Worm (Caenorhabditis elegans) whole organism, young adult: ENCODE data around the gene srab-24.

Experiments used
- B0261.1 ChIP-seq: sonication (generic microtip); optimal IDR thresholded peaks from 2 replicates; lab custom pipeline; 2016; ENCODE audit warnings: mild to moderate bottlenecking, missing genetic modification characterization, moderate library complexity, missing compliant biosample characterization
- D2030.7 ChIP-seq: fragments of 200-800 bp; sonication (Bioruptor generic); IDR thresholded peaks from 2 replicates; pipeline ENCODE4 v1.3.6; 2022; ENCODE audit warnings: missing genetic modification reagents, missing genetic modification characterization, missing compliant biosample characterization
- F10E7.11 ChIP-seq: sonication (generic microtip); optimal IDR thresholded peaks from 2 replicates; lab custom pipeline; 2017; ENCODE audit warnings: mild to moderate bottlenecking, missing genetic modification characterization, moderate library complexity, missing compliant biosample characterization
- F52B5.7 ChIP-seq: sonication (generic microtip); optimal IDR thresholded peaks from 2 replicates; lab custom pipeline; 2016; ENCODE audit warnings: mild to moderate bottlenecking, missing genetic modification characterization, missing compliant biosample characterization
- T07F8.4 ChIP-seq: sonication (generic microtip); optimal IDR thresholded peaks from 2 replicates; lab custom pipeline; 2016; ENCODE audit warnings: mild to moderate bottlenecking, missing genetic modification characterization, moderate library complexity, missing compliant biosample characterization
- Y53F4B.3 ChIP-seq: fragments of 200-800 bp; sonication (Bioruptor generic); IDR thresholded peaks from 2 replicates; pipeline ENCODE4 v1.3.6; 2022; ENCODE audit warnings: missing genetic modification reagents, missing genetic modification characterization, missing compliant biosample characterization
- Y56A3A.18 ChIP-seq: fragments of 200-800 bp; sonication (Bioruptor generic); IDR thresholded peaks from 2 replicates; pipeline ENCODE4 v1.3.6; 2022; ENCODE audit warnings: missing genetic modification reagents, missing genetic modification characterization, missing compliant biosample characterization
- akir-1 ChIP-seq: fragments of 200-800 bp; sonication (Bioruptor generic); optimal IDR thresholded peaks from 2 replicates; lab custom pipeline; 2018; ENCODE audit warnings: mild to moderate bottlenecking, missing genetic modification characterization, moderate library complexity, missing compliant biosample characterization
- atf-7 ChIP-seq: sonication (generic microtip); optimal IDR thresholded peaks from 2 replicates; lab custom pipeline; 2017; ENCODE audit warnings: mild to moderate bottlenecking, missing genetic modification characterization, missing compliant biosample characterization
- attf-6 ChIP-seq: fragments of 200-800 bp; sonication (Bioruptor generic); IDR thresholded peaks from 2 replicates; pipeline ENCODE4 v1.3.6; 2022; ENCODE audit warnings: missing genetic modification reagents, missing genetic modification characterization, missing compliant biosample characterization
- ccch-3 ChIP-seq: fragments of 200-800 bp; sonication (Bioruptor generic); optimal IDR thresholded peaks from 2 replicates; lab custom pipeline; 2018; ENCODE audit warnings: mild to moderate bottlenecking, missing genetic modification characterization, missing compliant biosample characterization
- ceh-27 ChIP-seq: fragments of 200-800 bp; sonication (Bioruptor generic); optimal IDR thresholded peaks from 2 replicates; lab custom pipeline; 2018; ENCODE audit warnings: mild to moderate bottlenecking, missing genetic modification characterization, moderate library complexity, missing compliant biosample characterization
- ceh-79 ChIP-seq: sonication (generic microtip); optimal IDR thresholded peaks from 2 replicates; lab custom pipeline; 2017; ENCODE audit warnings: mild to moderate bottlenecking, missing genetic modification characterization, missing compliant biosample characterization
- dpl-1 ChIP-seq: fragments of 150-350 bp; optimal IDR thresholded peaks from 2 replicates; lab custom pipeline; 2014; ENCODE audit warnings: missing biosample characterization, missing genetic modification reagents, missing genetic modification characterization
- efl-1 ChIP-seq: fragments of 150-350 bp; optimal IDR thresholded peaks from 2 replicates; lab custom pipeline; 2014; ENCODE audit warnings: missing biosample characterization, missing genetic modification reagents, missing genetic modification characterization
- egl-44 ChIP-seq: fragments of 200-800 bp; sonication (Bioruptor generic); IDR thresholded peaks from 2 replicates; pipeline ENCODE4 v1.3.6; 2022; ENCODE audit warnings: missing genetic modification reagents, missing genetic modification characterization, missing compliant biosample characterization
- egrh-3 ChIP-seq: fragments of 200-800 bp; sonication (Bioruptor generic); IDR thresholded peaks from 2 replicates; pipeline ENCODE4 v1.3.6; 2022; ENCODE audit warnings: missing genetic modification reagents, missing genetic modification characterization, missing compliant biosample characterization
- ekl-4 ChIP-seq: fragments of 200-800 bp; sonication (Bioruptor generic); IDR thresholded peaks from 2 replicates; pipeline ENCODE4 v1.3.6; 2022; ENCODE audit warnings: missing genetic modification reagents, missing genetic modification characterization, missing compliant biosample characterization
- hlh-12 ChIP-seq: sonication (generic microtip); optimal IDR thresholded peaks from 2 replicates; lab custom pipeline; 2016; ENCODE audit warnings: missing genetic modification characterization, missing compliant biosample characterization
- hlh-26 ChIP-seq: fragments of 200-800 bp; sonication (Bioruptor generic); conservative IDR thresholded peaks from 2 replicates; pipeline ENCODE4 v1.3.6; 2022; ENCODE audit warnings: missing genetic modification reagents, missing genetic modification characterization, missing compliant biosample characterization
- hrde-1 ChIP-seq: sonication (generic microtip); optimal IDR thresholded peaks from 2 replicates; lab custom pipeline; 2016; ENCODE audit warnings: missing genetic modification characterization, mild to moderate bottlenecking, missing compliant biosample characterization, moderate library complexity, missing genotype, missing genetic modification reagents, borderline replicate concordance
- lag-1 ChIP-seq: fragments of 200-800 bp; sonication (Bioruptor generic); IDR thresholded peaks from 2 replicates; pipeline ENCODE4 v1.3.6; 2022; ENCODE audit warnings: missing genetic modification reagents, missing genetic modification characterization, missing compliant biosample characterization
- lin-26 ChIP-seq: fragments of 200-800 bp; sonication (Bioruptor generic); IDR thresholded peaks from 2 replicates; pipeline ENCODE4 v1.3.6; 2022; ENCODE audit warnings: missing genetic modification reagents, missing genetic modification characterization, missing compliant biosample characterization
- lin-35 ChIP-seq, 3 experiments: fragments of 150-350 bp in 2 of 3; sonication (generic microtip) in 1 of 3; optimal IDR thresholded peaks; 2 replicates each; lab custom pipeline; 2014 to 2018; ENCODE audit warnings: missing biosample characterization in 3 of 3, missing genetic modification characterization in 3 of 3, missing genetic modification reagents in 3 of 3
- lin-40 ChIP-seq: sonication (generic microtip); optimal IDR thresholded peaks from 2 replicates; lab custom pipeline; 2016; ENCODE audit warnings: missing genetic modification characterization, mild to moderate bottlenecking, missing compliant biosample characterization, missing genotype, missing genetic modification reagents
- lsy-27 ChIP-seq: sonication (generic microtip); optimal IDR thresholded peaks from 2 replicates; lab custom pipeline; 2017; ENCODE audit warnings: missing genetic modification characterization, mild to moderate bottlenecking, missing compliant biosample characterization, antibody characterized with exemption, missing genotype, borderline replicate concordance; ENCODE audit not compliant: insufficient read depth
- madf-3 ChIP-seq: fragments of 200-800 bp; sonication (Bioruptor generic); IDR thresholded peaks from 2 replicates; pipeline ENCODE4 v1.3.6; 2022; ENCODE audit warnings: missing genetic modification reagents, missing genetic modification characterization, missing compliant biosample characterization
- madf-6 ChIP-seq: fragments of 200-800 bp; sonication (Bioruptor generic); IDR thresholded peaks from 2 replicates; pipeline ENCODE4 v1.3.6; 2022; ENCODE audit warnings: missing genetic modification reagents, missing genetic modification characterization, missing compliant biosample characterization
- mxl-1 ChIP-seq: sonication (generic microtip); optimal IDR thresholded peaks from 2 replicates; lab custom pipeline; 2016; ENCODE audit warnings: missing genetic modification characterization, missing compliant biosample characterization
- nfya-2 ChIP-seq: fragments of 200-800 bp; sonication (Bioruptor generic); IDR thresholded peaks from 2 replicates; pipeline ENCODE4 v1.3.6; 2022; ENCODE audit warnings: missing genetic modification reagents, missing genetic modification characterization, missing compliant biosample characterization
- nhr-27 ChIP-seq: fragments of 200-800 bp; sonication (Bioruptor generic); optimal IDR thresholded peaks from 2 replicates; lab custom pipeline; 2018; ENCODE audit warnings: mild to moderate bottlenecking, missing genetic modification characterization, moderate library complexity, missing compliant biosample characterization
- nhr-80 ChIP-seq: sonication (generic microtip); optimal IDR thresholded peaks from 2 replicates; lab custom pipeline; 2016; ENCODE audit warnings: missing genetic modification characterization, missing compliant biosample characterization
- pha-4 ChIP-seq: fragments of 150-350 bp; sonication (generic microtip); optimal IDR thresholded peaks from 2 replicates; lab custom pipeline; 2014; ENCODE audit warnings: missing biosample characterization, missing genetic modification reagents, missing genetic modification characterization
- rcor-1 ChIP-seq: fragments of 200-800 bp; sonication (Bioruptor generic); IDR thresholded peaks from 2 replicates; pipeline ENCODE4 v1.3.6; 2022; ENCODE audit warnings: missing genetic modification reagents, missing genetic modification characterization, missing compliant biosample characterization
- repo-1 ChIP-seq: sonication (generic microtip); optimal IDR thresholded peaks from 2 replicates; lab custom pipeline; 2017; ENCODE audit warnings: mild to moderate bottlenecking, missing genetic modification characterization, missing compliant biosample characterization
- sdz-38 ChIP-seq: sonication (generic microtip); optimal IDR thresholded peaks from 2 replicates; lab custom pipeline; 2016; ENCODE audit warnings: missing genotype, missing genetic modification characterization, missing compliant biosample characterization
- snpc-4 ChIP-seq, 5 experiments: fragments of 150-350 bp in 1 of 5; sonication (generic microtip) in 4 of 5; optimal IDR thresholded peaks; 2 replicates each; lab custom pipeline; 2014 to 2018; ENCODE audit warnings: missing genetic modification characterization in 5 of 5, missing biosample characterization in 3 of 5, antibody characterized with exemption in 2 of 5, mild to moderate bottlenecking in 2 of 5, missing compliant biosample characterization in 2 of 5, missing genotype in 2 of 5, moderate library complexity in 2 of 5, missing genetic modification reagents in 1 of 5
- xnd-1 ChIP-seq: sonication (generic microtip); optimal IDR thresholded peaks from 2 replicates; lab custom pipeline; 2016; ENCODE audit warnings: missing genotype, missing genetic modification reagents, missing genetic modification characterization, missing compliant biosample characterization
- zfh-2 ChIP-seq: fragments of 200-800 bp; sonication (Bioruptor generic); conservative IDR thresholded peaks from 2 replicates; pipeline ENCODE4 v1.3.6; 2022; ENCODE audit warnings: missing genetic modification reagents, missing genetic modification characterization, missing compliant biosample characterization
- ztf-18 ChIP-seq: sonication (generic microtip); optimal IDR thresholded peaks from 2 replicates; lab custom pipeline; 2016; ENCODE audit warnings: missing genotype, mild to moderate bottlenecking, missing genetic modification characterization, missing compliant biosample characterization
- ztf-22 ChIP-seq: fragments of 200-800 bp; sonication (Bioruptor generic); optimal IDR thresholded peaks from 2 replicates; lab custom pipeline; 2018; ENCODE audit warnings: mild to moderate bottlenecking, missing genetic modification characterization, moderate library complexity, missing compliant biosample characterization
- ztf-26 ChIP-seq: sonication (generic microtip); optimal IDR thresholded peaks from 2 replicates; lab custom pipeline; 2017; ENCODE audit warnings: missing genetic modification characterization, missing compliant biosample characterization
- ztf-28 ChIP-seq: fragments of 200-800 bp; sonication (Bioruptor generic); IDR thresholded peaks from 2 replicates; pipeline ENCODE4 v1.3.6; 2022; ENCODE audit warnings: missing genetic modification reagents, missing genetic modification characterization, missing compliant biosample characterization
- ztf-6 ChIP-seq: fragments of 200-800 bp; sonication (Bioruptor generic); IDR thresholded peaks from 2 replicates; pipeline ENCODE4 v1.3.6; 2022; ENCODE audit warnings: missing genetic modification reagents, missing genetic modification characterization, missing compliant biosample characterization

Gene srab-24

DNA sequence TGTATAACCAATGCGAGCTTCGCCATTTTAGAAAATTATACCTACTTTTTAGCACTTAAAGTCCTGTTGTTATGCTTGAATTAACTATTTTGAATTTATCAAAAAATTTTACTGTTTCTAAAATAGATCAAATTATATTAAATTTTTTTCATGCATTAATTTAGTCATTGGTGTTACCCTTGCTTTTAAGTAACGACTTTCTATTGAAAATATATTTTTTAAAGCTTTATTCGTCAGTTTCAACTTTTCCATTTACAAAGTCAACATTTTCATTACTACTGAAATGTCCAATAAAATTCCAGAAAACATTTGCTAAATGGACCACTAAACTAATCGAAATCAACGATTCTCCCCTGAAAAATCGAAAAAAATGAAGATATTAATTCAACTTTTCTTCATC lies 41.6 kb upstream of the srab-24 start, which contains the start of gene Y64G10A.7:
Gene Y64G10A.7, plus strand, starts transcription at position 301 of the 400 bp plus-strand sequence.
- TF ChIP-seq madf-6: no peak
- no peak for TF ChIP-seq ceh-79 (tag; lab: Kevin White, UChicago)
- no peak for TF ChIP-seq ztf-22
- no peak for TF ChIP-seq lag-1
- TF ChIP-seq ztf-26 (tag; lab: Kevin White, UChicago): no peak
- no peak for TF ChIP-seq nhr-80
- no peak for TF ChIP-seq rcor-1 (GFP tag; lab: Robert Waterston, UW)

DNA sequence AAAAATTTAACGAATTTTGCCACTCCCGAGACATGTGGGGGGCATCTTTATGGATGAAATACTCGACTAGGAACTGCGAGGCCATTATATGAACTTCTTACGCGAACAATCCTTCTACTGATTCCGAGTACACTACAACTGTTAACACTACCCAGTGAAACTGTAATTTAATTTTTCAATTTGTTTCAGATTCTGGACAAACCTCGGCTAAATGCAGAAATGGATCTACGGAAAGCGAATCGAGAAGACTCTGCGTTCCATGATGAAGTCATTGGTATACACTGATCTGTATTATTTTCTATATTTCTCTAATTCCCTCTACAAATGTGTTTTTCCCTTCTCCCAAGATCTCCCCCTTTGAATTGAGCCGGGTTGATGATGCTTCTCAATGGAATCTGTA lies 34.9 kb upstream of the srab-24 start:
- TF ChIP-seq akir-1 (no peak), ztf-28 (GFP tag; lab: Robert Waterston, UW) (no peak), madf-6 (no peak), T07F8.4 (tag; lab: Kevin White, UChicago) (no peak), dpl-1 (GFP tag; lab: Kevin White, UChicago) (no peak), zfh-2 (GFP tag; lab: Robert Waterston, UW) (no peak), D2030.7 (no peak), efl-1 (GFP tag; lab: Kevin White, UChicago) (no peak), lin-40 (tag; lab: Kevin White, UChicago) (no peak), snpc-4 (GFP tag; optimal IDR thresholded peaks at IDR 0.05; lab: Kevin White, UChicago) (no peak), snpc-4 (tag; optimal IDR thresholded peaks at IDR 0.05; lab: Kevin White, UChicago) (no peak), ccch-3 (GFP tag; lab: Kevin White, UChicago) (no peak), mxl-1 (tag; lab: Kevin White, UChicago) (no peak), sdz-38 (no peak)
- TF ChIP-seq, all 124 proteins: peak for 0

DNA sequence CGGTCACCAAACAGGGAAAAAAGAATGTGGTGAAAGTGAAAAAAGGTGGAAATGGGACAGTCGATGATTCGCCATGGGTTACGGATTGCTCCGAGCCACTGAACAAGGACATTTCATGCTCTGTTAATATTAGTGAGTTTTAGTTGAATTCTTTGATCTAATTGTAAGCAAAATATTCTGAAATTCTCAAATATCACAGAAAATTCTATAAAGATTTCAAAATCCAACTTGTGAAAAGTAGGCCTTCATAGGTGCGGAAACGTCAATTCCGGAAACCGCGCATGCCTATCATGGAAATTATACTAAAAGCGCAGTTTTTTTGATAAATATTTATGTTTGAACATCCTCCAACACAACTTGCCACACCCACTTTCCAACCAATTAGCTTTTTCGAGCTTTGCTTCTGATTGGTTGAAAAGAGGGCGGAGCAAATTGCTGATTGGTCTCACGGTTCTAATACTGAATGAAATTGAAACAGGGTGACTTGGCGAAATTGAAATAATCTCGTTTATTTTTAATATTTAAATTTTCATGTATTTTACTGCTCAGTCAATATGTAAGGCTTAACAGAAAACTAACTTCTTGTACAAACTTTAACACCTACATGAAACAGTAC lies 26.9 kb upstream of the srab-24 start:
- TF ChIP-seq atf-7 (no peak), F52B5.7 (tag; lab: Kevin White, UChicago) (no peak), madf-3 (GFP tag; lab: Robert Waterston, UW) (no peak), nfya-2 (GFP tag; lab: Robert Waterston, UW) (no peak), hlh-12 (tag; lab: Kevin White, UChicago) (no peak), dpl-1 (GFP tag; lab: Kevin White, UChicago) (no peak), ztf-18 (tag; lab: Kevin White, UChicago) (no peak), Y56A3A.18 (GFP tag; lab: Robert Waterston, UW) (no peak), F10E7.11 (tag; lab: Kevin White, UChicago) (no peak), egrh-3 (no peak), attf-6 (GFP tag; lab: Robert Waterston, UW) (no peak), ekl-4 (GFP tag; lab: Robert Waterston, UW) (no peak), B0261.1 (tag; lab: Kevin White, UChicago) (no peak), lin-40 (tag; lab: Kevin White, UChicago) (no peak), lin-35 (GFP tag; optimal IDR thresholded peaks at IDR 0.05; lab: Kevin White, UChicago) (no peak)

ce11 chrIV:14276160-14276559 lies 26.1 kb upstream of the srab-24 start, which contains the start of gene ilcr-1:
Gene ilcr-1, plus strand, starts transcription at chrIV:14276460.
- TF ChIP-seq snpc-4 (GFP tag; optimal IDR thresholded peaks at IDR 0.05; lab: Kevin White, UChicago) (no peak), snpc-4 (tag; optimal IDR thresholded peaks at IDR 0.05; lab: Kevin White, UChicago) (no peak), lin-26 (GFP tag; lab: Robert Waterston, UW) (no peak), lsy-27 (tag; lab: Kevin White, UChicago) (no peak), hlh-26 (GFP tag; lab: Robert Waterston, UW) (no peak), ceh-27 (GFP tag; lab: Kevin White, UChicago) (no peak), xnd-1 (no peak), ccch-3 (GFP tag; lab: Kevin White, UChicago) (no peak), ztf-6 (GFP tag; lab: Robert Waterston, UW) (no peak), egl-44 (GFP tag; lab: Robert Waterston, UW) (no peak), nhr-27 (no peak), madf-3 (GFP tag; lab: Robert Waterston, UW) (no peak), hrde-1 (no peak), repo-1 (no peak), pha-4 (tag; lab: Kevin White, UChicago) (no peak), Y53F4B.3 (GFP tag; lab: Robert Waterston, UW) (no peak)
